Worm (Caenorhabditis elegans) whole organism, L4/young adult: ENCODE results near the gene ram-2.

Experiments
- W03F9.2 ChIP-seq: fragments of 150-350 bp; optimal IDR thresholded peaks from 2 replicates; lab custom pipeline; 2014; ENCODE audit warnings: missing biosample characterization, missing genetic modification characterization
- dao-5 ChIP-seq: sonication (generic microtip); optimal IDR thresholded peaks from 2 replicates; lab custom pipeline; 2016; ENCODE audit warnings: missing genotype, missing genetic modification characterization, moderate library complexity, missing compliant biosample characterization
- him-1 ChIP-seq: sonication (generic microtip); optimal IDR thresholded peaks from 2 replicates; lab custom pipeline; 2016; ENCODE audit warnings: missing genotype, missing genetic modification reagents, missing genetic modification characterization, missing compliant biosample characterization

DNA sequence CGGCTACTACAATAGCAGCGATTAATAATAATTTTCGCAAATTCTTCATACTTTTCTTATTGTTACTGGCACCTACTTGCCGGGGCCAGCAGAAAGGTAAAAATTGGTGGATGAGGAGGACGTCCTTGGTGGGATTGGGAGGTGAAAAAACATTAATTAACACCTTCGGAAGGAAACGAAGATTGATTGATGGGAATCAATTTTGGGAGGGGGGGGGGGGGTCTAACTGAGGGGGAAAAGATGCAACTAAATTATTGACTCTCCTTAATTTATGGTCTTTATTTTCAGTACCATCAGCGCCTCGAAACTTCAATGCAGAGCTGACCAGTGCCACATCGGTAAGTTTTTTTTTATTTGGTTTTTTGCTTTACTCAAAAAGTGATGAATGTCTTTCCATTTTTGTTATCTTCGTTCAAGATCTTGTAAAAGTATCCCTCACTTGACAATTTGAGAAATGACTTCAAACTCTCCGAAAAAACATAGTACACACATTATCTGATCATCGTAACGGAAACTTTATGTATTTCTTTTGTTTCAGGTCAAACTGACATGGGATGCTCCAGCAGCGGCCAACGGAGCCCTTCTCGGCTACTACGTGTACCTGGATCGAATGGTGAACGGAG is 23.0 kb downstream of the ram-2 start:
- TF ChIP-seq him-1 (tag; lab: Kevin White, UChicago) (no peak), dao-5 (tag; lab: Kevin White, UChicago) (no peak), W03F9.2 (tag; lab: Kevin White, UChicago) (no peak)
